Worm (Caenorhabditis elegans) whole organism, mixed stage, embryonic: ENCODE measurements around the gene F56C9.6.

Experiments used
- M03D4.4 ChIP-seq: sonication (generic microtip); optimal IDR thresholded peaks from 2 replicates; lab custom pipeline; 2017; ENCODE audit warnings: mild to moderate bottlenecking, missing genetic modification characterization, missing compliant biosample characterization
- blmp-1 ChIP-seq: fragments of 150-350 bp; optimal IDR thresholded peaks from 2 replicates; lab custom pipeline; 2014; ENCODE audit warnings: missing biosample characterization, missing genetic modification characterization
- ceh-39 ChIP-seq: fragments of 150-350 bp; optimal IDR thresholded peaks from 2 replicates; lab custom pipeline; 2014; ENCODE audit warnings: missing biosample characterization, missing genetic modification characterization
- ceh-43 ChIP-seq: fragments of 200-800 bp; sonication (Bioruptor generic); optimal IDR thresholded peaks from 2 replicates; lab custom pipeline; 2018; ENCODE audit warnings: mild to moderate bottlenecking, missing genetic modification characterization, moderate library complexity, missing compliant biosample characterization
- ceh-83 ChIP-seq: fragments of 200-800 bp; sonication (Bioruptor generic); optimal IDR thresholded peaks from 2 replicates; lab custom pipeline; 2018; ENCODE audit warnings: mild to moderate bottlenecking, missing genetic modification characterization, missing compliant biosample characterization
- ces-1 ChIP-seq: fragments of 150-350 bp; optimal IDR thresholded peaks from 2 replicates; lab custom pipeline; 2014; ENCODE audit warnings: missing biosample characterization, missing genetic modification reagents, missing genetic modification characterization
- cnd-1 ChIP-seq: fragments of 200-800 bp; sonication (Bioruptor generic); optimal IDR thresholded peaks from 2 replicates; lab custom pipeline; 2018; ENCODE audit warnings: mild to moderate bottlenecking, missing genetic modification characterization, missing compliant biosample characterization
- elt-3 ChIP-seq: fragments of 150-350 bp; optimal IDR thresholded peaks from 2 replicates; lab custom pipeline; 2014; ENCODE audit warnings: missing biosample characterization, missing genetic modification characterization
- flh-1 ChIP-seq: fragments of 200-800 bp; sonication (Bioruptor generic); optimal IDR thresholded peaks from 2 replicates; lab custom pipeline; 2018; ENCODE audit warnings: mild to moderate bottlenecking, missing genetic modification characterization, moderate library complexity, missing compliant biosample characterization
- ham-2 ChIP-seq: fragments of 200-800 bp; sonication (Bioruptor generic); optimal IDR thresholded peaks from 2 replicates; lab custom pipeline; 2018; ENCODE audit warnings: mild to moderate bottlenecking, missing genetic modification characterization, missing compliant biosample characterization
- hlh-1 ChIP-seq: fragments of 150-350 bp; optimal IDR thresholded peaks from 2 replicates; lab custom pipeline; 2014; ENCODE audit warnings: missing biosample characterization, missing genetic modification reagents, missing genetic modification characterization
- lin-13 ChIP-seq: fragments of 150-350 bp; optimal IDR thresholded peaks from 2 replicates; lab custom pipeline; 2014; ENCODE audit warnings: missing biosample characterization, missing genetic modification characterization
- lin-32 ChIP-seq: fragments of 200-800 bp; sonication (Bioruptor generic); optimal IDR thresholded peaks from 2 replicates; lab custom pipeline; 2018; ENCODE audit warnings: mild to moderate bottlenecking, missing genetic modification characterization, missing compliant biosample characterization
- lsy-2 ChIP-seq: fragments of 150-350 bp; optimal IDR thresholded peaks from 2 replicates; lab custom pipeline; 2014; ENCODE audit warnings: missing biosample characterization, missing genetic modification characterization
- mab-5 ChIP-seq: fragments of 150-350 bp; optimal IDR thresholded peaks from 2 replicates; lab custom pipeline; 2014; ENCODE audit warnings: missing biosample characterization, missing genetic modification characterization
- mep-1 ChIP-seq: fragments of 150-350 bp; optimal IDR thresholded peaks from 2 replicates; lab custom pipeline; 2017; ENCODE audit warnings: missing biosample characterization, missing genetic modification reagents, missing genetic modification characterization, inconsistent platforms
- nhr-2 ChIP-seq: fragments of 150-350 bp; optimal IDR thresholded peaks from 2 replicates; lab custom pipeline; 2014; ENCODE audit warnings: missing biosample characterization, missing genetic modification characterization
- nhr-76 ChIP-seq: sonication (generic microtip); optimal IDR thresholded peaks from 2 replicates; lab custom pipeline; 2017; ENCODE audit warnings: missing biosample characterization, missing genetic modification characterization
- pha-4 ChIP-seq: fragments of 150-350 bp; optimal IDR thresholded peaks from 2 replicates; lab custom pipeline; 2018; ENCODE audit warnings: missing biosample characterization, missing genetic modification reagents, missing genetic modification characterization
- sem-2 ChIP-seq: fragments of 200-800 bp; sonication (Bioruptor generic); optimal IDR thresholded peaks from 2 replicates; lab custom pipeline; 2018; ENCODE audit warnings: mild to moderate bottlenecking, missing genetic modification characterization, missing compliant biosample characterization
- snpc-4 ChIP-seq: fragments of 150-350 bp; optimal IDR thresholded peaks from 2 replicates; lab custom pipeline; 2014; ENCODE audit warnings: missing biosample characterization, missing genetic modification characterization
- unc-62 ChIP-seq: fragments of 150-350 bp; optimal IDR thresholded peaks from 2 replicates; lab custom pipeline; 2014; ENCODE audit warnings: missing biosample characterization, missing genetic modification reagents, missing genetic modification characterization
- zip-8 ChIP-seq: fragments of 150-350 bp; optimal IDR thresholded peaks from 2 replicates; lab custom pipeline; 2014; ENCODE audit warnings: missing biosample characterization, missing genetic modification characterization
- ztf-11 ChIP-seq: fragments of 150-350 bp; optimal IDR thresholded peaks from 2 replicates; lab custom pipeline; 2014; ENCODE audit warnings: missing biosample characterization, missing genetic modification characterization

Gene F56C9.6

ce11 chrIII:7271083-7271482 lies 39.5 kb downstream of the F56C9.6 start:
- no peak for TF ChIP-seq mab-5 (tag; lab: Kevin White, UChicago)
- TF ChIP-seq blmp-1, result no peak
- no peak for TF ChIP-seq mep-1
- no peak for TF ChIP-seq flh-1 (GFP tag; lab: Kevin White, UChicago)
- no peak for TF ChIP-seq elt-3 (tag; lab: Kevin White, UChicago)
- no peak for TF ChIP-seq ham-2 (GFP tag; lab: Kevin White, UChicago)
- TF ChIP-seq ces-1 (GFP tag; lab: Kevin White, UChicago), result no peak
- no peak for TF ChIP-seq snpc-4
- no peak for TF ChIP-seq lin-32 (GFP tag; lab: Kevin White, UChicago)

- TF ChIP-seq M03D4.4 (tag; lab: Kevin White, UChicago) (no peak), cnd-1 (tag; lab: Kevin White, UChicago) (no peak), lin-13 (tag; lab: Kevin White, UChicago) (no peak), mab-5 (tag; lab: Kevin White, UChicago) (no peak), nhr-76 (tag; lab: Kevin White, UChicago) (no peak), ceh-39 (no peak), pha-4 (tag; lab: Kevin White, UChicago) (no peak), zip-8 (no peak), lsy-2 (tag; lab: Kevin White, UChicago) (no peak), sem-2 (no peak), ham-2 (GFP tag; lab: Kevin White, UChicago) (no peak), ztf-11 (no peak), unc-62 (no peak), nhr-2 (tag; lab: Kevin White, UChicago) (no peak), hlh-1 (tag; lab: Kevin White, UChicago) (no peak), ceh-43 (no peak)
Observed at ce11 chrIII:7263028-7263427, 47.5 kb downstream of the F56C9.6 start.

- TF ChIP-seq ceh-83 (GFP tag; lab: Kevin White, UChicago), result no peak
- TF ChIP-seq ces-1 (GFP tag; lab: Kevin White, UChicago), result peak; percentile 34
Observed at ce11 chrIII:7262592-7262991, 48.0 kb downstream of the F56C9.6 start.
